Worm (Caenorhabditis elegans) whole organism, L4 larva: ENCODE results near the gene W02D7.12.

Experiments
- D1046.2 ChIP-seq: fragments of 200-800 bp; sonication (Bioruptor generic); IDR thresholded peaks from 2 replicates; pipeline ENCODE4 v1.3.6; 2022; ENCODE audit warnings: missing genetic modification characterization, missing compliant biosample characterization
- aha-1 ChIP-seq: fragments of 150-350 bp; peaks from one replicate; lab custom pipeline; 2014; ENCODE audit warnings: missing biosample characterization, missing genetic modification characterization
- daf-19 ChIP-seq: fragments of 200-800 bp; sonication (Bioruptor generic); conservative IDR thresholded peaks from 2 replicates; pipeline ENCODE4 v1.3.6; 2022; ENCODE audit warnings: missing genetic modification characterization, missing compliant biosample characterization
- egl-27 ChIP-seq: sonication (generic microtip); optimal IDR thresholded peaks from 3 replicates; lab custom pipeline; 2017; ENCODE audit warnings: missing biosample characterization, missing genetic modification reagents, missing genetic modification characterization
- egl-43 ChIP-seq: fragments of 200-800 bp; sonication (Bioruptor generic); IDR thresholded peaks from 2 replicates; pipeline ENCODE4 v1.3.6; 2022; ENCODE audit warnings: missing genetic modification reagents, missing genetic modification characterization, missing compliant biosample characterization
- lin-1 ChIP-seq: fragments of 200-800 bp; sonication (Bioruptor generic); IDR thresholded peaks from 2 replicates; pipeline ENCODE4 v1.3.6; 2022; ENCODE audit warnings: missing genetic modification reagents, missing genetic modification characterization, missing compliant biosample characterization
- nhr-102 ChIP-seq: sonication (generic microtip); optimal IDR thresholded peaks from 2 replicates; lab custom pipeline; 2016; ENCODE audit warnings: mild to moderate bottlenecking, missing genetic modification characterization, moderate library complexity, missing compliant biosample characterization
- nhr-76 ChIP-seq: fragments of 150-350 bp; optimal IDR thresholded peaks from 2 replicates; lab custom pipeline; 2014; ENCODE audit warnings: missing biosample characterization, missing genetic modification characterization
- pha-4 ChIP-seq, 2 experiments: fragments of 150-350 bp in 1 of 2; fragments of 200-800 bp in 1 of 2; sonication (Bioruptor generic) in 1 of 2; IDR thresholded peaks in 1 of 2; optimal IDR thresholded peaks in 1 of 2; 2 replicates each; pipeline versions ENCODE4 v1.3.6 to Lab custom; 2014 to 2022; ENCODE audit warnings: missing genetic modification characterization in 2 of 2, missing genetic modification reagents in 2 of 2, missing biosample characterization in 1 of 2, missing compliant biosample characterization in 1 of 2
- zip-11 ChIP-seq: fragments of 200-800 bp; sonication (Bioruptor generic); IDR thresholded peaks from 2 replicates; pipeline ENCODE4 v1.3.6; 2022; ENCODE audit warnings: missing genetic modification characterization, missing compliant biosample characterization

The W02D7.12 gene

ce11 chrV:8359113-8359564, 47.8 kb downstream of the W02D7.12 start, which contains the start of gene mpdu-1 (continued):
- no peak for TF ChIP-seq egl-43 (GFP tag; lab: Robert Waterston, UW)

DNA sequence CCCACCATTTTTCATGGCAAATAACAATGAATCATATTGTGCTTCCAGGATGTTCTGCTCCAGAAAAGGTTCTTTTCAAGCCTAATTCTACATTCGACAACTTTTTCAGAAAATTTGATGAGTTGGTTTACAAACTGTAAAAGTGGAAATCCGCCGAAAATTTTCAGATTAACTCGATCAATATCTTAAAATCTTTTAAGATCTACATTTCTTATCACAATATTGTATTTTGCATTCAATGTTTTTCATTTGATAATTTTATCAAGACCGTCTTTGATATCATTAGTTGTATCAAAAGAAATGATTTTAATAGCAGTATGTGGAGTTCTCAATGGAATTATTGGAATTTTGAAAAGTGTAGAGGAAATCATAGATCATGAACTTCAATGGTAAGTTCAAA, 48.5 kb downstream of the W02D7.12 start, which contains the start of gene F38E1.6:
F38E1.6 (plus strand) TSS at position 301 of the 400 bp plus-strand sequence.
- TF ChIP-seq daf-19 (GFP tag; lab: Robert Waterston, UW) (no peak), D1046.2 (GFP tag; lab: Robert Waterston, UW) (no peak), aha-1 (tag; lab: Kevin White, UChicago) (no peak), zip-11 (GFP tag; lab: Robert Waterston, UW) (no peak), nhr-102 (tag; lab: Kevin White, UChicago) (no peak), pha-4 (GFP tag; IDR thresholded peaks at IDR 0.05; lab: Robert Waterston, UW) (no peak), pha-4 (tag; optimal IDR thresholded peaks at IDR 0.05; lab: Kevin White, UChicago) (no peak), egl-27 (tag; lab: Kevin White, UChicago) (no peak), lin-1 (no peak), nhr-76 (tag; lab: Kevin White, UChicago) (no peak)
